Worm (Caenorhabditis elegans) whole organism, mixed stage, embryonic: ENCODE results near the gene sru-1.

Experiments used
- bed-3 ChIP-seq: fragments of 200-800 bp; sonication (Bioruptor generic); optimal IDR thresholded peaks from 3 replicates; lab custom pipeline; 2018; ENCODE audit warnings: mild to moderate bottlenecking, missing genetic modification characterization, moderate library complexity, missing compliant biosample characterization
- ceh-39 ChIP-seq: fragments of 150-350 bp; optimal IDR thresholded peaks from 2 replicates; lab custom pipeline; 2014; ENCODE audit warnings: missing biosample characterization, missing genetic modification characterization
- cnd-1 ChIP-seq: fragments of 200-800 bp; sonication (Bioruptor generic); optimal IDR thresholded peaks from 2 replicates; lab custom pipeline; 2018; ENCODE audit warnings: mild to moderate bottlenecking, missing genetic modification characterization, missing compliant biosample characterization
- elt-1 ChIP-seq: sonication (generic microtip); optimal IDR thresholded peaks from 2 replicates; lab custom pipeline; 2017; ENCODE audit warnings: missing genetic modification characterization, mild to moderate bottlenecking, missing compliant biosample characterization, antibody characterized with exemption, moderate library complexity, borderline replicate concordance; ENCODE audit not compliant: insufficient read depth
- elt-3 ChIP-seq: fragments of 150-350 bp; optimal IDR thresholded peaks from 2 replicates; lab custom pipeline; 2014; ENCODE audit warnings: missing biosample characterization, missing genetic modification characterization
- lin-13 ChIP-seq: fragments of 150-350 bp; optimal IDR thresholded peaks from 2 replicates; lab custom pipeline; 2014; ENCODE audit warnings: missing biosample characterization, missing genetic modification characterization
- lsy-2 ChIP-seq: fragments of 150-350 bp; optimal IDR thresholded peaks from 2 replicates; lab custom pipeline; 2014; ENCODE audit warnings: missing biosample characterization, missing genetic modification characterization
- mab-5 ChIP-seq: fragments of 150-350 bp; optimal IDR thresholded peaks from 2 replicates; lab custom pipeline; 2014; ENCODE audit warnings: missing biosample characterization, missing genetic modification characterization
- nhr-12 ChIP-seq: fragments of 150-350 bp; optimal IDR thresholded peaks from 2 replicates; lab custom pipeline; 2014; ENCODE audit warnings: missing biosample characterization, missing genetic modification characterization
- nhr-28 ChIP-seq: fragments of 150-350 bp; optimal IDR thresholded peaks from 2 replicates; lab custom pipeline; 2014; ENCODE audit warnings: missing biosample characterization, missing genetic modification characterization
- pha-4 ChIP-seq: fragments of 150-350 bp; optimal IDR thresholded peaks from 2 replicates; lab custom pipeline; 2018; ENCODE audit warnings: missing biosample characterization, missing genetic modification reagents, missing genetic modification characterization
- snpc-4 ChIP-seq: fragments of 150-350 bp; optimal IDR thresholded peaks from 2 replicates; lab custom pipeline; 2014; ENCODE audit warnings: missing biosample characterization, missing genetic modification characterization
- tbx-8 ChIP-seq: fragments of 200-800 bp; sonication (Bioruptor generic); optimal IDR thresholded peaks from 2 replicates; lab custom pipeline; 2018; ENCODE audit warnings: mild to moderate bottlenecking, missing genetic modification characterization, moderate library complexity, missing compliant biosample characterization
- unc-62 ChIP-seq: fragments of 150-350 bp; optimal IDR thresholded peaks from 2 replicates; lab custom pipeline; 2014; ENCODE audit warnings: missing biosample characterization, missing genetic modification reagents, missing genetic modification characterization

DNA sequence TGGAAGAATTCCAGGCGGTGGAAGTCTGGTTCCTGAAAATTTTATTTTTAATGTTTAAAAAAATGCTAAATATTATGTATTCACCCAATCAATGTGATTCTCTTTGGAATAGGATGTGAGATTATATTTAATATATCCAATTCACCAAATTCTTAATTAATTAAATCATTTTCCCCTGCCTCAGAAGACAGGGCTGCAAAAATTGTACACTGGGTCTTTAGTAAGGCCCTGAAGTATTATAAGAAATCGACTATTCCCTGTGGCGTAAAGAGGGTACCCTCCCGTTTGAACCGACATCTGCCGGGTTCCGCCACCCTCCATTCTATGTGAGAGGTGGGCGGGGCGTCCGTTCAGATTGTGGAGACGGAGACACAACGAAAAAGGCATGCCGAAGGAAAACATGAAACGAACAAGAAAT is 22.8 kb downstream of the sru-1 start:
- TF ChIP-seq ceh-39 (tag; lab: Kevin White, UChicago) (peak; percentile 20), unc-62 (peak; percentile 1), nhr-12 (tag; lab: Kevin White, UChicago) (no peak), snpc-4 (tag; lab: Kevin White, UChicago) (no peak), nhr-28 (tag; lab: Kevin White, UChicago) (no peak), pha-4 (tag; lab: Kevin White, UChicago) (peak; percentile 26), tbx-8 (GFP tag; lab: Kevin White, UChicago) (no peak), bed-3 (GFP tag; lab: Kevin White, UChicago) (no peak), lsy-2 (tag; lab: Kevin White, UChicago) (peak; percentile 1), cnd-1 (tag; lab: Kevin White, UChicago) (peak; percentile 24), lin-13 (no peak), elt-3 (peak; percentile 33), elt-1 (tag; lab: Kevin White, UChicago) (no peak), mab-5 (tag; lab: Kevin White, UChicago) (no peak)
